Worm (Caenorhabditis elegans): ENCODE results near the gene ZK1320.11.

ZK1320.11 gene

ce11 chrII:9653679-9654078 is 13.7 kb upstream of the ZK1320.11 start, which contains the start of gene ZK1307.2:
ZK1307.2 (minus strand) TSS chrII:9653952.
- TF ChIP-seq zag-1 (tag; optimal IDR thresholded peaks at IDR 0.05) (no peak), nhr-76 (tag; optimal IDR thresholded peaks at IDR 0.05) (no peak), nhr-25 (tag; optimal IDR thresholded peaks at IDR 0.05) (no peak), mdl-1 (tag; optimal IDR thresholded peaks at IDR 0.05) (no peak), ceh-82 (tag; optimal IDR thresholded peaks at IDR 0.05) (no peak), jun-1 (tag; optimal IDR thresholded peaks at IDR 0.05) (no peak), nhr-11 (tag; optimal IDR thresholded peaks at IDR 0.05) (no peak), mml-1 (tag; optimal IDR thresholded peaks at IDR 0.05) (no peak), elt-1 (tag; optimal IDR thresholded peaks at IDR 0.05) (no peak), hmg-11 (tag; optimal IDR thresholded peaks at IDR 0.05) (no peak), fos-1 (tag; optimal IDR thresholded peaks at IDR 0.05) (no peak)

DNA sequence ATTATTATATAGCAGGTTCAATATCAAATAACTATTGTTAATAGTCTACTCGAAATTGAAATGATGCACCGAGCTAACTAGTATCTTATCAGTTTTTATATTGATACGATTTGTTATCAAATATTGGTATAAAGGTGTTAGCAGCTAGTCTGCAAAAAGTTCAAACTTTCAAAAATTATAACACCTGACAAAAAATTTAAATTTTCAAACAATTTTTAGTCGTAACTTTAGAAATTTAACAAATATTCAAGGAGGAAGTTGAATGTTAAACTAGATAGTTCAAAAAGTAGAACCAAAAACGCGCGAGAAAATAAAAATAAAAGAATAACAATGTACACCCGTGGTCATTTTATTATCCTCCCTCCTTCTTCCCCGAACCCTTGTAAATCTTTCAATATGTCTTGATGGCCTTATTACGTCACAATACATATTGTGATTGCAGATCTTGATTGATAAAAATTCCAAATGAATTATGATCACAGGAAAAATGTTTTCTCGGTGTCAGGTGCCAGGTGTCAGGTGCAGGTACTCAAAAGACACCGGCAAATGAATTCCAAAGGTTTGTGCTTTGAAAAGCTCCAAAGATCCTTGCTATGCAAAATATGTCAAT is 11.8 kb upstream of the ZK1320.11 start, which contains the start of gene ZK1307.1:
TSS of gene ZK1307.1 (minus strand) at position 51 of the 610 bp plus-strand sequence.
- TF ChIP-seq elt-2 (tag; optimal IDR thresholded peaks at IDR 0.05) (peak; percentile 17), pqm-1 (tag; optimal IDR thresholded peaks at IDR 0.05) (peak; percentile 13), ceh-82 (tag; optimal IDR thresholded peaks at IDR 0.05) (no peak)

ce11 chrII:9656210-9656755 is 11.1 kb upstream of the ZK1320.11 start, which contains the start of gene gstk-1:
gstk-1 (plus strand) TSS chrII:9656705.
- TF ChIP-seq pha-4 (tag; optimal IDR thresholded peaks at IDR 0.05), result peak; percentile 47
- TF ChIP-seq nhr-23 (tag; optimal IDR thresholded peaks at IDR 0.05), result peak; percentile 44
- TF ChIP-seq ZK546.5 (tag; optimal IDR thresholded peaks at IDR 0.05), result no peak
- TF ChIP-seq ceh-28 (tag; optimal IDR thresholded peaks at IDR 0.05), result no peak
- TF ChIP-seq snpc-4 (tag; optimal IDR thresholded peaks at IDR 0.05), result no peak
- TF ChIP-seq nhr-43 (tag; optimal IDR thresholded peaks at IDR 0.05; ENCODE audit: poor library complexity, severe bottlenecking), result peak; percentile 41
- no peak for TF ChIP-seq mml-1 (tag; optimal IDR thresholded peaks at IDR 0.05)
- no peak for TF ChIP-seq lin-39 (tag; optimal IDR thresholded peaks at IDR 0.05)
- TF ChIP-seq lsy-12 (tag; optimal IDR thresholded peaks at IDR 0.05), result peak; percentile 11
- no peak for TF ChIP-seq nhr-77 (tag; optimal IDR thresholded peaks at IDR 0.05)
- TF ChIP-seq pqm-1 (tag; optimal IDR thresholded peaks at IDR 0.05), result peak; percentile 74
- TF ChIP-seq elt-2 (tag; optimal IDR thresholded peaks at IDR 0.05), result peak; percentile 87
- TF ChIP-seq sea-2 (GFP tag; optimal IDR thresholded peaks at IDR 0.05), result no peak
- TF ChIP-seq lin-15B (tag; optimal IDR thresholded peaks at IDR 0.05), result no peak
- TF ChIP-seq fkh-10 (GFP tag; optimal IDR thresholded peaks at IDR 0.05), result no peak
- no peak for TF ChIP-seq aly-2 (tag; optimal IDR thresholded peaks at IDR 0.05)

DNA sequence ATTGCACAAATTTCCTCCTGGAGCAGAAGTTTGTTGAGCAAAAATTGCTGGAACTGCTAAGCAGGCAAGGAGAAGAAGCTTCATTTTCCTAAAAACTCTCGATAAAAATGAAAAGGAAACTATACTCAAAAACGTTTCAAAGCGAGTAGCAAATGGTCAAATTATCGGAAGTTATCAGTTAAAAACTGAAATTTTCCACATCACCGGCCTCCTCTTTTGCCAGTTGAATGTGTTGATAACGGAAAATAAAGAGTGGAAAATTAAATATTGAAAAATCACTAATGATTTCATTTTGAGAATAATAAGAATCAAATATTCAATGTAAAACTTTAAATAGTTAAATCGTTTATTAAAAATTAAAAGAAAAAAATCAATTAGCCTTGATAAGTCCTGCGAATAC is 8.5 kb upstream of the ZK1320.11 start, which contains the start of gene ZK1320.2:
TSS of gene ZK1320.2 (minus strand) at position 88 of the 400 bp plus-strand sequence.
- TF ChIP-seq fkh-2 (tag; optimal IDR thresholded peaks at IDR 0.05), result no peak
- TF ChIP-seq elt-2 (tag; optimal IDR thresholded peaks at IDR 0.05), result peak; percentile 66
- peak; percentile 42 for TF ChIP-seq pqm-1 (tag; optimal IDR thresholded peaks at IDR 0.05)

DNA sequence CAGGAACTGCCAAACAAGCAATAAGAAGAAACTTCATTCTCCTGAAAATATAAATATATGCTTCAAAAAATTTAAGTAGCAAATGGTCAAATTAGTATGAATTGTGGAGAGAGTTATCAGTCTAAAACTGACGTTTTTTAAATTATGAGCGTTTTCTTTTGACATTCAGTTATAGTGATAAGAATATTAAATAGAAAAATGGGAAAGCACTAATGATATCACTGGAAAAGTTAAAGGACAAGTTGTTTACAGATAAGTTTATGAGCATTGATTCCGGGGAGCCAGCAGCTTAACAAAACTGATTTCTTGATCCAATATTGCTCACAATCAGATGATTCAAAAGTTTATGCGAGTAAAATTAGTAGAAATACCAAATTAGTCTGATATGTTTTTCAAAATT is 7.0 kb upstream of the ZK1320.11 start, which contains the start of gene ZK1320.3:
TSS of gene ZK1320.3 (minus strand) at position 41 of the 400 bp plus-strand sequence.
- TF ChIP-seq elt-2 (tag; optimal IDR thresholded peaks at IDR 0.05), result peak; percentile 67
- no peak for TF ChIP-seq nhr-43 (tag; optimal IDR thresholded peaks at IDR 0.05; ENCODE audit: poor library complexity, severe bottlenecking)
- peak; percentile 18 for TF ChIP-seq pqm-1 (tag; optimal IDR thresholded peaks at IDR 0.05)

DNA sequence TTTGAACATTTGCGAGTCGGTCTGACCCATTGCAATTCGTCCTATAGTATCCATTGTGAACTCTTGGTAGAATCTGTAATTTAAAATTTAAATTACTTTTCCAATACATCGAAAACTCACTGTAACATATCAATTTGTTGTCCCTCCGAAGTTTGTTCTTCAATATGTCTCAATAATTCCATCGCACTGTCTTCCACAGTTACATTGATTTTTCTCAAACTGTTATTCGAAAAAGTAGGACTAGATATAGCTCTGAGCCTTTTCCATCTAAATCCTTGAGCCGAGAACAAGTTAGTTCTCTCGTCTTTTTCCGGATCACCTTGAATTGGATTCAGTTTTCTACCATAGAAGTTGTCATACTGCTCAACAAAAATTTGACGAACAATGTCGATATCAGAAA is 5.3 kb upstream of the ZK1320.11 start:
- no peak for TF ChIP-seq nhr-237 (tag; optimal IDR thresholded peaks at IDR 0.05)
- TF ChIP-seq elt-2 (tag; optimal IDR thresholded peaks at IDR 0.05), result no peak
- no peak for TF ChIP-seq nhr-28 (tag; optimal IDR thresholded peaks at IDR 0.05)
- no peak for TF ChIP-seq jun-1 (tag; optimal IDR thresholded peaks at IDR 0.05)
- TF ChIP-seq elt-1 (tag; optimal IDR thresholded peaks at IDR 0.05), result no peak
- no peak for TF ChIP-seq fkh-2 (tag; optimal IDR thresholded peaks at IDR 0.05)

Data from whole organism, L3 larva.